Fruit fly (Drosophila melanogaster): ENCODE measurements around the gene CG3987.

Gene CG3987

DNA sequence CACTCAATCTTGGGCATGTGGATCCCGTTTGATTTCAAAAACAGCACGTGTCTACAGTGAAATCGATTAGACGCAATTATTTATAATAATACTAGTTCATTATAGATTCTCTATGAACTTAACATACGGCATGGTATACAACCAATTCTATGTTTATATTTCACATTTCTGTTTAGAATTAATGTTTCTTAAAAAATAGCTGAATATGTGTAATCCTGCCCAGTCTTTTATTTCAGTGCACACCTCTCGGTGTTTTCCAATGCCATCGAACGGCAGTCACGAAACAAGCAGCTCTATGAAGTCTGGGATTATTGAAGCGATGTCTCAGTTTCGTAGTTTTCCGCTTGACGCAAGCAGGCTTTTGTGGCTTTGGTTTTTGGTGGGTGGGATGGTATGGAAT lies 22.0 kb upstream of the CG3987 start (continued):
- TF ChIP-seq Oaz (GFP tag; IDR thresholded peaks at IDR 0.05) (no peak), H15 (GFP tag; IDR thresholded peaks at IDR 0.05) (0 out of 3 replicates have a peak, but pooled peaks have one; percentile 30), nerfin-1 (tag; optimal IDR thresholded peaks at IDR 0.05) (no peak), CG32767 (GFP tag; IDR thresholded peaks at IDR 0.05) (no peak), ro (GFP tag; IDR thresholded peaks at IDR 0.05) (no peak), CG15601 (tag; optimal IDR thresholded peaks at IDR 0.05) (no peak), Tbp (GFP tag; optimal IDR thresholded peaks at IDR 0.05) (no peak), bbx (GFP tag; IDR thresholded peaks at IDR 0.05; ENCODE audit: partially characterized antibody) (no peak), chif (GFP tag; optimal IDR thresholded peaks at IDR 0.05) (no peak), Adf1 (GFP tag; IDR thresholded peaks at IDR 0.05) (no peak), kni (GFP tag; optimal IDR thresholded peaks at IDR 0.05) (no peak), sisA (GFP tag; IDR thresholded peaks at IDR 0.05) (no peak), CG6175 (GFP tag; IDR thresholded peaks at IDR 0.05) (no peak), CG6272 (GFP tag; IDR thresholded peaks at IDR 0.05) (no peak), Atf-2 (GFP tag; optimal IDR thresholded peaks at IDR 0.05) (no peak), CG3163 (GFP tag; optimal IDR thresholded peaks at IDR 0.05) (no peak), CG6683 (GFP tag; optimal IDR thresholded peaks at IDR 0.05) (peak; percentile 17), CG1603 (tag; optimal IDR thresholded peaks at IDR 0.05) (peak; percentile 59), CG13424 (tag; optimal IDR thresholded peaks at IDR 0.05) (peak; percentile 23), peb (GFP tag; IDR thresholded peaks at IDR 0.05) (no peak), fd96Cb (tag; optimal IDR thresholded peaks at IDR 0.05) (peak; percentile 8), insv (GFP tag; optimal IDR thresholded peaks at IDR 0.05) (no peak), pb (GFP tag; optimal IDR thresholded peaks at IDR 0.05) (no peak), CG14860 (GFP tag; IDR thresholded peaks at IDR 0.05; ENCODE audit: partially characterized antibody) (no peak), Antp (GFP tag; optimal IDR thresholded peaks at IDR 0.05) (no peak), vvl (GFP tag; IDR thresholded peaks at IDR 0.05) (no peak), Awh (GFP tag; IDR thresholded peaks at IDR 0.05) (no peak), gsb-n (tag; optimal IDR thresholded peaks at IDR 0.05) (no peak), CG4820 (GFP tag; optimal IDR thresholded peaks at IDR 0.05) (no peak), CG14667 (GFP tag; IDR thresholded peaks at IDR 0.05) (no peak), Neu2 (GFP tag; optimal IDR thresholded peaks at IDR 0.05; ENCODE audit: borderline replicate concordance) (no peak), tap (tag; optimal IDR thresholded peaks at IDR 0.05) (peak; percentile 16), ftz-f1 (GFP tag; optimal IDR thresholded peaks at IDR 0.05) (no peak), corto (GFP tag; optimal IDR thresholded peaks at IDR 0.05) (no peak), CG1792 (GFP tag; optimal IDR thresholded peaks at IDR 0.05) (no peak), hth (optimal IDR thresholded peaks at IDR 0.05) (no peak), Hey (tag; optimal IDR thresholded peaks at IDR 0.05) (no peak), CG32532 (GFP tag; IDR thresholded peaks at IDR 0.05) (no peak), Taf1 (GFP tag; IDR thresholded peaks at IDR 0.05) (no peak), scrt (GFP tag; optimal IDR thresholded peaks at IDR 0.05) (peak; percentile 16), zen (tag; optimal IDR thresholded peaks at IDR 0.05) (no peak), Blimp-1 (GFP tag; optimal IDR thresholded peaks at IDR 0.05) (peak; percentile 47), maf-S (GFP tag; optimal IDR thresholded peaks at IDR 0.05) (no peak), gce (GFP tag; IDR thresholded peaks at IDR 0.05) (no peak), HHEX (GFP tag; optimal IDR thresholded peaks at IDR 0.05) (no peak), btn (GFP tag; optimal IDR thresholded peaks at IDR 0.05) (no peak), pfk (GFP tag; optimal IDR thresholded peaks at IDR 0.05) (no peak), tgo (GFP tag; IDR thresholded peaks at IDR 0.05) (peak; percentile 57; the same call in 2 of the 3 replicates), CG33557 (GFP tag; optimal IDR thresholded peaks at IDR 0.05) (no peak), bab2 (GFP tag; optimal IDR thresholded peaks at IDR 0.05) (no peak), tup (GFP tag; optimal IDR thresholded peaks at IDR 0.05) (no peak), CG17612 (GFP tag; IDR thresholded peaks at IDR 0.05) (no peak), row (GFP tag; IDR thresholded peaks at IDR 0.05) (peak; percentile 45)

All from whole organism, embryonic.